Worm (Caenorhabditis elegans): ENCODE measurements around the gene F57A8.7.

DNA sequence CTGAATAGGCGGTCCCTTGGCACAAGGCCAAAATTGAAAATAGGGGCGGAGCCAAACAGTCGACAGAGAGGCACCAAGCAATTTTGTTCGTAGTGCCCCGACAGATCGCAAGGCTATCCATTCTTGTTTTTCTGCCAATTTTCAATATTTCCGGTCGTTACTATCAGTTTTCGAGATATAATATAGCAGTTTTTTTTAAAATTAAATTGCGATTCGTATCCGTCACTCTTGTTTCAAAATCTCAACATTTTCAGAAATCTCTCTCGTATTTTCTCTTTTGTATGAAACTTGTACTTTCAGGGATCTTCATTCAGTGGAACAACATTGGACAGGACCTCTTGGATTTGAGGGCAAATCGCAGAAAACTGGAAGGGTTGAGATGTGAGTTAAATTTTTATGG lies 38.5 kb upstream of the F57A8.7 start, which contains the start of gene F57A8.1:
- TF ChIP-seq madf-2 (tag; optimal IDR thresholded peaks at IDR 0.05) (no peak), pha-4 (tag; optimal IDR thresholded peaks at IDR 0.05) (no peak), hlh-6 (tag; optimal IDR thresholded peaks at IDR 0.05) (no peak), pqm-1 (tag; optimal IDR thresholded peaks at IDR 0.05) (no peak), pros-1 (tag; optimal IDR thresholded peaks at IDR 0.05) (no peak), ama-1 (optimal IDR thresholded peaks at IDR 0.05) (no peak)
